Worm (Caenorhabditis elegans) whole organism, L1 larva: ENCODE measurements around the gene T23F2.5.

ENCODE experiments used
- aha-1 ChIP-seq: fragments of 150-350 bp; optimal IDR thresholded peaks from 2 replicates; lab custom pipeline; 2014; ENCODE audit warnings: missing biosample characterization, missing genetic modification characterization
- ama-1 ChIP-seq: fragments of 150-350 bp; optimal IDR thresholded peaks from 2 replicates; lab custom pipeline; 2014
- blmp-1 ChIP-seq: fragments of 150-350 bp; optimal IDR thresholded peaks from 2 replicates; lab custom pipeline; 2014; ENCODE audit warnings: missing biosample characterization, missing genetic modification characterization
- dpl-1 ChIP-seq, 3 experiments: fragments of 150-350 bp in 2 of 3; sonication (generic microtip) in 1 of 3; optimal IDR thresholded peaks; 2 replicates each; lab custom pipeline; 2014 to 2017; ENCODE audit warnings: missing biosample characterization in 3 of 3, missing genetic modification characterization in 3 of 3, missing genetic modification reagents in 3 of 3
- jun-1 ChIP-seq: fragments of 150-350 bp; optimal IDR thresholded peaks from 2 replicates; lab custom pipeline; 2014; ENCODE audit warnings: missing biosample characterization, missing genetic modification reagents, missing genetic modification characterization
- lsy-2 ChIP-seq, 2 experiments: fragments of 150-350 bp; optimal IDR thresholded peaks; 2 replicates each; lab custom pipeline; 2014; ENCODE audit warnings: missing biosample characterization in 2 of 2, missing genetic modification characterization in 2 of 2
- mdl-1 ChIP-seq, 2 experiments: fragments of 150-350 bp; optimal IDR thresholded peaks; 2 replicates each; lab custom pipeline; 2014 to 2017; ENCODE audit warnings: missing biosample characterization in 2 of 2, missing genetic modification characterization in 2 of 2, inconsistent platforms in 1 of 2
- nhr-20 ChIP-seq: sonication (generic microtip); optimal IDR thresholded peaks from 2 replicates; lab custom pipeline; 2016; ENCODE audit warnings: mild to moderate bottlenecking, missing genetic modification characterization, missing compliant biosample characterization
- nhr-237 ChIP-seq: fragments of 150-350 bp; optimal IDR thresholded peaks from 2 replicates; lab custom pipeline; 2014; ENCODE audit warnings: missing biosample characterization, missing genetic modification characterization
- nhr-76 ChIP-seq: sonication (generic microtip); optimal IDR thresholded peaks from 2 replicates; lab custom pipeline; 2017; ENCODE audit warnings: missing biosample characterization, missing genetic modification characterization
- nhr-90 ChIP-seq: sonication (generic microtip); optimal IDR thresholded peaks from 2 replicates; lab custom pipeline; 2016; ENCODE audit warnings: mild to moderate bottlenecking, missing genetic modification characterization, missing compliant biosample characterization; ENCODE audit not compliant: poor library complexity
- pax-3 ChIP-seq: fragments of 200-800 bp; sonication (Bioruptor generic); optimal IDR thresholded peaks from 2 replicates; lab custom pipeline; 2018; ENCODE audit warnings: mild to moderate bottlenecking, missing genetic modification characterization, moderate library complexity, missing compliant biosample characterization
- tbx-2 ChIP-seq: sonication (generic microtip); optimal IDR thresholded peaks from 2 replicates; lab custom pipeline; 2016; ENCODE audit warnings: missing genetic modification characterization, missing compliant biosample characterization
- unc-130 ChIP-seq: fragments of 150-350 bp; optimal IDR thresholded peaks from 2 replicates; lab custom pipeline; 2017; ENCODE audit warnings: missing biosample characterization, missing genetic modification characterization, inconsistent platforms

DNA sequence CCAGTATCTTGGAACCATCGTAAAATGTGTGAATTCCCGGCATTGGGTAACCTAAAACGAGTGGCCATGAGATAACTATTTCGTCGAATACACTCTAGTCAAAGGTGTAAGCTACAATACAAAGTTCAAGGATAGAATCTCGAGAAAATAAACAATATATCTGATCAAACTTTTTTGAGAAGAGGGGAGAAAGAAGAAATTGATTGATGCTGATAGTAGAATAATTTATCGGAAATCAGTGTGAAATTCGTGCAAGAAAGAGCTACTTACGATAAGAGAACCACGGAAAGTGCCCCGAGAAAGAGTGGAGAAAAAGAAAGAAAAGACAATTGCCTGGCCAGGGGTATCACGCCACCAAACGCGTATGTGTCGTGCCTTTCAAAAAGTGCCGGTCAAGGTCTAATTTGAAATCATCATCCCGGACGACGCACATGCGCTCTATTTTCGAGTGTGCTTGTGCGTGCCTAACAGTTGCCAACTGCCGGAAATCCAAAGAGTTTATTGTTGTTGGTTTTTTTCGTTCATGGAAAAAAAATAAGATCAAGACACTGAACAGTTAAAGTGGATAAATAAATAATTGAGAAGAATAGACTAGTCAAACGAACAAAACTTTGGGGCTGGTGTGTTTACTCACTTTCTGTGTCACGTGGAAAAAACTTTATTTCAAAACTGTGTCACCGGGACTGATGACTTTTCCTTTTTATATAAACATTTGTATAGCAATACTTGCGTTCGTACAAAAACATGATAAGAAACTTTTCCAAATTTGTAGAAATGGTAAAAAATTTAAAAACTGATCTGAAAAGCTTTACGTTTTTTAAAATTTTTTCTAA lies 6.0 kb upstream of the T23F2.5 start, which contains the start of gene mboa-3:
- TF ChIP-seq nhr-76 (no peak), dpl-1 (GFP tag; optimal IDR thresholded peaks at IDR 0.05; lab: Kevin White, UChicago) (no peak), blmp-1 (peak; percentile 11), mdl-1 (tag; optimal IDR thresholded peaks at IDR 0.05; lab: Kevin White, UChicago) (peak in 1 of 2 experiments; percentile 55), tbx-2 (tag; lab: Kevin White, UChicago) (no peak), nhr-90 (tag; lab: Kevin White, UChicago) (peak; percentile 37), ama-1 (no peak), unc-130 (peak; percentile 26), nhr-20 (tag; lab: Kevin White, UChicago) (peak; percentile 83), nhr-237 (tag; lab: Kevin White, UChicago) (no peak), pax-3 (no peak), aha-1 (tag; lab: Kevin White, UChicago) (no peak), jun-1 (tag; lab: Kevin White, UChicago) (no peak), lsy-2 (tag; optimal IDR thresholded peaks at IDR 0.05; lab: Kevin White, UChicago) (no peak)
